Fruit fly (Drosophila melanogaster) whole organism, pupa: ENCODE results near the gene CG6972.

Experiments used
- CG10348 ChIP-seq: fragments of 200-800 bp; sonication (Bioruptor generic); IDR thresholded peaks from 2 replicates; pipeline ENCODE4 v1.3.6; 2022; ENCODE audit warnings: missing biosample characterization, missing genetic modification characterization
- CG12605 ChIP-seq: fragments of 200-800 bp; sonication (Bioruptor generic); IDR thresholded peaks from 2 replicates; pipeline ENCODE4 v1.3.6; 2022; ENCODE audit warnings: missing biosample characterization, missing genetic modification characterization
- CG13204 ChIP-seq: fragments of 200-800 bp; sonication (Bioruptor generic); optimal IDR thresholded peaks from 2 replicates; lab custom pipeline; 2018; ENCODE audit warnings: missing biosample characterization, mild to moderate bottlenecking, missing genetic modification characterization, moderate library complexity
- CG14655 ChIP-seq: fragments of 200-800 bp; sonication (Bioruptor generic); optimal IDR thresholded peaks from 3 replicates; lab custom pipeline; 2017; ENCODE audit warnings: mild to moderate bottlenecking, missing biosample characterization, missing genetic modification reagents, missing genetic modification characterization
- CG15710 ChIP-seq: fragments of 200-800 bp; sonication (Bioruptor generic); optimal IDR thresholded peaks from 2 replicates; lab custom pipeline; 2018; ENCODE audit warnings: missing biosample characterization, mild to moderate bottlenecking, missing genetic modification characterization, moderate library complexity
- CG17806 ChIP-seq: fragments of 200-800 bp; sonication (Bioruptor generic); optimal IDR thresholded peaks from 2 replicates; lab custom pipeline; 2018; ENCODE audit warnings: missing biosample characterization, mild to moderate bottlenecking, missing genetic modification characterization, moderate library complexity
- CG32121 ChIP-seq: fragments of 200-800 bp; sonication (Bioruptor generic); IDR thresholded peaks from 2 replicates; pipeline ENCODE4 v1.3.6; 2022; ENCODE audit warnings: missing biosample characterization, missing genetic modification characterization
- CG34367 ChIP-seq: fragments of 200-800 bp; sonication (Bioruptor generic); optimal IDR thresholded peaks from 2 replicates; lab custom pipeline; 2018; ENCODE audit warnings: missing biosample characterization, mild to moderate bottlenecking, missing genetic modification characterization
- CG4496 ChIP-seq: fragments of 200-800 bp; sonication (Bioruptor generic); IDR thresholded peaks from 3 replicates; pipeline ENCODE4 v1.3.6; 2022; ENCODE audit warnings: missing biosample characterization, missing genetic modification characterization
- CG8159 ChIP-seq: fragments of 200-800 bp; sonication (Bioruptor generic); optimal IDR thresholded peaks from 3 replicates; lab custom pipeline; 2018; ENCODE audit warnings: missing biosample characterization, mild to moderate bottlenecking, missing genetic modification characterization, moderate library complexity
- CG8301 ChIP-seq: fragments of 200-800 bp; sonication (Bioruptor generic); optimal IDR thresholded peaks from 2 replicates; lab custom pipeline; 2018; ENCODE audit warnings: missing biosample characterization, mild to moderate bottlenecking, missing genetic modification characterization
- CG9948 ChIP-seq: fragments of 200-800 bp; sonication (Bioruptor generic); optimal IDR thresholded peaks from 2 replicates; lab custom pipeline; 2018; ENCODE audit warnings: missing biosample characterization, mild to moderate bottlenecking, missing genetic modification characterization, moderate library complexity
- D1 ChIP-seq: fragments of 200-800 bp; sonication (Bioruptor generic); optimal IDR thresholded peaks from 2 replicates; lab custom pipeline; 2018; ENCODE audit warnings: missing biosample characterization, mild to moderate bottlenecking, missing genetic modification characterization, moderate library complexity
- EcR ChIP-seq: fragments of 200-800 bp; sonication (Bioruptor generic); optimal IDR thresholded peaks from 3 replicates; lab custom pipeline; 2019; ENCODE audit warnings: missing biosample characterization, missing genetic modification characterization, mild to moderate bottlenecking, moderate library complexity, missing genetic modification reagents
- Ets98B ChIP-seq: fragments of 200-800 bp; sonication (Bioruptor generic); IDR thresholded peaks from 2 replicates; pipeline ENCODE4 v1.3.6; 2022; ENCODE audit warnings: missing biosample characterization, missing genetic modification characterization
- Pif1A ChIP-seq: fragments of 200-800 bp; sonication (Bioruptor generic); optimal IDR thresholded peaks from 3 replicates; lab custom pipeline; 2016; ENCODE audit warnings: missing biosample characterization, missing genetic modification characterization
- Pif1B ChIP-seq: fragments of 200-800 bp; sonication (Bioruptor generic); optimal IDR thresholded peaks from 3 replicates; lab custom pipeline; 2016; ENCODE audit warnings: missing biosample characterization, missing genetic modification characterization
- Snoo ChIP-seq: fragments of 200-800 bp; sonication (Bioruptor generic); optimal IDR thresholded peaks from 3 replicates; lab custom pipeline; 2017; ENCODE audit warnings: missing biosample characterization, mild to moderate bottlenecking, missing genetic modification characterization, inconsistent platforms
- fd96Ca ChIP-seq: fragments of 200-800 bp; sonication (Bioruptor generic); IDR thresholded peaks from 3 replicates; pipeline ENCODE4 v1.3.6; 2022; ENCODE audit warnings: missing biosample characterization, missing genetic modification characterization
- gl ChIP-seq: fragments of 200-800 bp; sonication (Bioruptor generic); optimal IDR thresholded peaks from 2 replicates; lab custom pipeline; 2018; ENCODE audit warnings: missing biosample characterization, mild to moderate bottlenecking, missing genetic modification characterization
- rn ChIP-seq: fragments of 200-800 bp; sonication (Bioruptor generic); IDR thresholded peaks from 2 replicates; pipeline ENCODE4 v1.3.6; 2022; ENCODE audit warnings: missing biosample characterization, missing genetic modification characterization

The CG6972 gene

DNA sequence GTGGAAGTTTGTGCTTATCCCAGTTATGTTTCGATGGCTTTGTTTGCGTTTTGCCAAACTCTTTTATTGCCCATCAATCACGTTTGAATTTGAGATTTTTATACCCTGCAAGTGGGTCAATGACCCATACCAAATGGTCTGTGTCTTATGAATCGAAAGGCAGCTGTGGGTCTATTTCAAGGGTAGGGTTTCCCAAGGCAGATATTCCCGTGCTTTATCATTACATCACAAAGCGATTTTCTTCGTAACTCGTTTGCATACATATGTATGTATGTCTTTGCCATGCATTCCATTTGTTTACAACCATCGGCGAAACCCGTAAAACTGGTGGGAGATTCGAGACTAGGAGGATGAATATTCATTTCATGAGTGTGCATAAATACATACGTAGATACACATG lies 26.4 kb upstream of the CG6972 start:
- no peak for TF ChIP-seq CG8301 (tag; lab: Kevin White, UChicago)
- peak; percentile 81 for TF ChIP-seq EcR (GFP tag; lab: Kevin White, UChicago)
- no peak for TF ChIP-seq CG8159 (tag; lab: Kevin White, UChicago)

DNA sequence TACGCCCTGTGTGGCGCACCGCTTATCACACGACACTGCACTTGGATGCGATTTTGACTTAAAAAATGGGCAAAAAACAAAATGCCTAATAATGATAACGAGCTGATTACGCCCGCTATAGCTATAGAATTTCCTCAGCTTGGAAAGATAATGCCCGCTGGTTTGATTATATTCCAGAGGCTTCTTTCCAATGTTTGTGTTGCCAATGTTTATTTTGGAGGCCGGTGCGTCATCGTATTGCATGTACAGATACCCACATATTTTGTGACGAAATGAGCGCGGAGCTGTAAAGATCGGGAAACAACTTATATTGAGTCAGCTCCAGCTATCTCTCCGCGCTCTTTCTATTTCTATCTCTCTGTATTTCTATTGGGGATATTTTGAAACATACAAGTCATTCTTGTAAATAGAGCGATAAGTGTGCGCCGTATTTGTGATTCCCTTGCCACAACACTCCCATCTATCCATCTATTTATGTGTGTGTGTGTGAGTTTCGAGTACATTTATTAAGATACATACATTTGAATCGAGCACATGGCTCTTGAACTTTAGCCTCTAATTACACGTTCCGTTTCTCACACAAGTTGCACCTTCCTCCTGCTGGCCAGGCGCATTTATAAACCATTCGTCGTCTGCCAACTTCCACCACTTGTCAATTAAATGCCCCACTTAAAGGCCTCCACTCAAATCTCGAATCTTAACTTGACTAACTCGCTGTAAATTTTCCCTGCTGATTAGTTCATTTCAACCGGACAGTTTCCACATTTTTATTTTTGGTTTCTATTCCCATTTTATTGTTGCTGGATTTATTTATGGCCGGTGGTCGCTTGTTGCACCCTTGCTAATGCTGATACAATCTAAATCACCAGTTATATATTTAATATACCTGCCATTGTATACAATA lies 17.5 kb upstream of the CG6972 start:
- TF ChIP-seq CG14655 (GFP tag; lab: Kevin White, UChicago) (no peak), CG12605 (GFP tag; lab: Robert Waterston, UW) (no peak), Ets98B (GFP tag; lab: Robert Waterston, UW) (no peak), Pif1B (GFP tag; lab: Kevin White, UChicago) (no peak), EcR (GFP tag; lab: Kevin White, UChicago) (no peak), CG15710 (tag; lab: Kevin White, UChicago) (no peak), gl (tag; lab: Kevin White, UChicago) (no peak), rn (no peak), CG8301 (tag; lab: Kevin White, UChicago) (no peak), fd96Ca (no peak), Snoo (no peak), CG10348 (GFP tag; lab: Robert Waterston, UW) (no peak), CG17806 (tag; lab: Kevin White, UChicago) (no peak), CG13204 (GFP tag; lab: Kevin White, UChicago) (no peak)

DNA sequence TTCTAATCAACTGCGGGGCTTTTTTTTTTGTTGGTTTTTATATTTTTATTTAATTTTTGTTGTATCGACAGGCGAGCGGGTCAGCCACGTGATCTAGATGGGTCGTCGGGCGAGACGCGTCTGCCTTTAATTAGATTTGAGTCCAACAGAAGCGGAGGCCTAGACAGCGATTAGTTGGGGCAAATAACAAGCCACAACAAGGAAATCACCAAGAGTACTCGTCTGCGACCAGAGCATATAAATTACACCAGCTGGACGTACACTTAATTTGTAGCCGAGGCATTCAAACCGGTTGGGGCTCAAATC lies 16.9 kb upstream of the CG6972 start:
- TF ChIP-seq CG8159 (tag; lab: Kevin White, UChicago) (no peak), Pif1B (GFP tag; lab: Kevin White, UChicago) (no peak), CG4496 (no peak), Pif1A (GFP tag; lab: Kevin White, UChicago) (no peak), fd96Ca (no peak), rn (no peak), CG12605 (GFP tag; lab: Robert Waterston, UW) (no peak), D1 (tag; lab: Kevin White, UChicago) (no peak), CG15710 (tag; lab: Kevin White, UChicago) (no peak), Snoo (no peak), Ets98B (GFP tag; lab: Robert Waterston, UW) (no peak), CG9948 (no peak), gl (tag; lab: Kevin White, UChicago) (no peak), CG13204 (GFP tag; lab: Kevin White, UChicago) (no peak), CG10348 (GFP tag; lab: Robert Waterston, UW) (no peak), EcR (GFP tag; lab: Kevin White, UChicago) (no peak), CG14655 (GFP tag; lab: Kevin White, UChicago) (no peak), CG17806 (tag; lab: Kevin White, UChicago) (no peak)

DNA sequence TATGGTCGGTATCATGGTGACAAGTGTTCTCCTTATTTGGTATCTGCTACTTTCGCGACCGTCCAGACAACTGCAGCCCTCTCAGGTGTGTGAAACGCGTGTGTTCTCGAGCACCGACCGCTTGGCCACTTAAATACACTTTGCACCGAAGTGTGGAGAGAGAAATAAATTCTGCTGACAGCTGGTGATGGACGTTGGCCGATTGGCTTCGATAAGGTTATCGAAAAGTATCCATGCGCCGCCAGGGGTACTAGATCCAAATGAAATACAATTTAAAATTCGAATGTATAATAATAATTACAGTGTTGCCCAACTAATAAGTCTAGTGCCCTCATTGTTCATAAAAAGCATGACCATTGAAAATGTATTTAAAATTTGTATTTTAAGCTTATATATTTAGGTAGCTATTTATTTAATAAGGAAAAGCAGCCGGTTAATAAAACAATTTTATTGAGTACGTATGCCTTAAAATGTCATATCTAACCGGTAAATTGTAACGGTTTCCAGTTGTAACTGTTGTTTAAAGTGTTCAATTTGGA lies 15.4 kb upstream of the CG6972 start, which contains the start of the genes Gclm and CG17625:
Gene Gclm (minus strand): TSS at position 175 of the 539 bp plus-strand sequence.
Gene CG17625 (plus strand): TSS at position 514 of the 539 bp plus-strand sequence.
- TF ChIP-seq CG9948 (peak; percentile 1), Pif1A (GFP tag; lab: Kevin White, UChicago) (no peak), Pif1B (GFP tag; lab: Kevin White, UChicago) (no peak), D1 (tag; lab: Kevin White, UChicago) (no peak), CG34367 (tag; lab: Kevin White, UChicago) (peak; percentile 2), rn (no peak), CG15710 (tag; lab: Kevin White, UChicago) (peak; percentile 32), gl (tag; lab: Kevin White, UChicago) (peak; percentile 55), fd96Ca (0 out of 3 replicates have a peak, but pooled peaks have one; percentile 58), Snoo (peak; percentile 52), EcR (GFP tag; lab: Kevin White, UChicago) (no peak), CG8159 (tag; lab: Kevin White, UChicago) (peak; percentile 26), CG10348 (GFP tag; lab: Robert Waterston, UW) (no peak), CG13204 (GFP tag; lab: Kevin White, UChicago) (no peak), CG12605 (GFP tag; lab: Robert Waterston, UW) (peak; percentile 71), CG17806 (tag; lab: Kevin White, UChicago) (peak; percentile 1), CG14655 (GFP tag; lab: Kevin White, UChicago) (no peak), Ets98B (GFP tag; lab: Robert Waterston, UW) (peak; percentile 45; the same call in 1 of the 2 replicates), CG8301 (tag; lab: Kevin White, UChicago) (peak; percentile 19), CG4496 (peak; percentile 20; the same call in 1 of the 3 replicates), CG32121 (peak; percentile 49; the same call in 1 of the 2 replicates)

DNA sequence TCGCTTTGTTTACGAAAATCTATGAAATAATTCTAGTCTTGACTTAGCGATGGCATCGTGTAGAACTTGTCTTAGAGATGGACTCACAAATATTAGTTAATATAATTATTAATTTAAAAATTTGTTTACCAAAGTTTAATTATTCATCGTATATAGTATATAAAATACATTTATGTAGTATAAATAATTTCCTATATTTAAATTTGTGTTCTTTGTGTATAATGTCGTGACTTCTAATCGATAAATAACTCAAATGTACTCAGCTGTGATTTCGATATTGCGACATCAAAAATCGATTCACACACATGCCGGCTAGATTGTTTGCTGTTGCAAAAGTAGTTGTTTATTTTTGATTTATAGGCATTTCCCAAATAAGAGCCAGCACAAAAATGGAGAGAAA lies 11.5 kb upstream of the CG6972 start, which contains the start of the genes wfs1 and Nup133:
Gene wfs1 (minus strand): TSS at position 70 of the 400 bp plus-strand sequence.
Gene Nup133 (plus strand): TSS at position 297 of the 400 bp plus-strand sequence.
- TF ChIP-seq fd96Ca = no peak
- no peak for TF ChIP-seq CG4496
- peak; percentile 41 for TF ChIP-seq CG34367 (tag; lab: Kevin White, UChicago)
- no peak for TF ChIP-seq CG12605 (GFP tag; lab: Robert Waterston, UW)
- TF ChIP-seq CG14655 (GFP tag; lab: Kevin White, UChicago) = no peak
- no peak for TF ChIP-seq D1 (tag; lab: Kevin White, UChicago)
- TF ChIP-seq Pif1A (GFP tag; lab: Kevin White, UChicago) = no peak
- TF ChIP-seq CG15710 (tag; lab: Kevin White, UChicago) = peak; percentile 75
- no peak for TF ChIP-seq CG8301 (tag; lab: Kevin White, UChicago)
- no peak for TF ChIP-seq EcR (GFP tag; lab: Kevin White, UChicago)
- no peak for TF ChIP-seq CG10348 (GFP tag; lab: Robert Waterston, UW)
- TF ChIP-seq CG17806 (tag; lab: Kevin White, UChicago) = no peak
- TF ChIP-seq Pif1B (GFP tag; lab: Kevin White, UChicago) = no peak
- peak; percentile 54 for TF ChIP-seq CG32121
- TF ChIP-seq CG9948 = no peak
- TF ChIP-seq CG13204 (GFP tag; lab: Kevin White, UChicago) = no peak
- no peak for TF ChIP-seq rn
- 0 out of 2 replicates have a peak, but pooled peaks have one; percentile 10 for TF ChIP-seq Ets98B (GFP tag; lab: Robert Waterston, UW)
- peak; percentile 74 for TF ChIP-seq CG8159 (tag; lab: Kevin White, UChicago)
- TF ChIP-seq gl (tag; lab: Kevin White, UChicago) = no peak
- TF ChIP-seq Snoo = no peak
- TF ChIP-seq, all 21 proteins: peak for 5
